Fruit fly (Drosophila melanogaster) whole organism, wandering third instar larva: ENCODE results near the gene eIF3d1.
A peak's percentile ranks its signal among the peaks of the same experiment; 100 is the strongest.

Source experiments
- CG32264 ChIP-seq: fragments of 200-800 bp; sonication (Bioruptor generic); optimal IDR thresholded peaks from 2 replicates; lab custom pipeline; 2016; ENCODE audit warnings: missing biosample characterization, missing genetic modification characterization
- CG9705 ChIP-seq: fragments of 200-800 bp; sonication (Bioruptor generic); optimal IDR thresholded peaks from 2 replicates; lab custom pipeline; 2018; ENCODE audit warnings: missing biosample characterization, mild to moderate bottlenecking, missing genetic modification characterization
- CrebA ChIP-seq: fragments of 200-800 bp; sonication (Bioruptor generic); optimal IDR thresholded peaks from 2 replicates; lab custom pipeline; 2016; ENCODE audit warnings: missing biosample characterization, mild to moderate bottlenecking, missing genetic modification characterization, borderline replicate concordance
- Dfd ChIP-seq: fragments of >200 bp; optimal IDR thresholded peaks from 2 replicates; lab custom pipeline; 2017; ENCODE audit warnings: missing biosample characterization, missing genetic modification characterization
- Dif ChIP-seq: fragments of 200-275, 200-300 bp; sonication (Bioruptor generic); optimal IDR thresholded peaks from 2 replicates; lab custom pipeline; 2018; ENCODE audit warnings: missing biosample characterization, missing genetic modification characterization; ENCODE audit not compliant: partially characterized antibody
- GATAd ChIP-seq: sonication (Bioruptor generic); optimal IDR thresholded peaks from 2 replicates; lab custom pipeline; 2016; ENCODE audit warnings: missing biosample characterization, missing genetic modification characterization
- HLH106 ChIP-seq: fragments of 200-800 bp; optimal IDR thresholded peaks from 3 replicates; lab custom pipeline; 2019; ENCODE audit warnings: missing biosample characterization, mild to moderate bottlenecking, missing genetic modification characterization, moderate library complexity
- Hnf4 ChIP-seq: fragments of 200-800 bp; sonication (Bioruptor generic); optimal IDR thresholded peaks from 2 replicates; lab custom pipeline; 2016; ENCODE audit warnings: missing biosample characterization, mild to moderate bottlenecking, missing genetic modification characterization
- Hr78 ChIP-seq: fragments of >200 bp; optimal IDR thresholded peaks from 2 replicates; lab custom pipeline; 2017; ENCODE audit warnings: missing biosample characterization, missing genetic modification characterization
- Jra ChIP-seq: sonication (Bioruptor generic); optimal IDR thresholded peaks from 2 replicates; lab custom pipeline; 2016; ENCODE audit warnings: missing biosample characterization, missing genetic modification characterization
- Myc ChIP-seq: fragments of >200 bp; optimal IDR thresholded peaks from 2 replicates; lab custom pipeline; 2017
- OdsH ChIP-seq: fragments of 200-800 bp; sonication (Bioruptor generic); optimal IDR thresholded peaks from 2 replicates; lab custom pipeline; 2016; ENCODE audit warnings: missing biosample characterization, mild to moderate bottlenecking, missing genetic modification characterization
- Rel ChIP-seq, 2 experiments: fragments of 200-800 bp; sonication (Bioruptor generic) in 1 of 2; optimal IDR thresholded peaks; 2 replicates in 1 of 2; 3 replicates in 1 of 2; lab custom pipeline; 2016 to 2019; ENCODE audit warnings: mild to moderate bottlenecking in 2 of 2, missing biosample characterization in 2 of 2, missing genetic modification characterization in 2 of 2, moderate library complexity in 1 of 2
- Sp1 ChIP-seq: fragments of 200-800 bp; sonication (Bioruptor generic); optimal IDR thresholded peaks from 3 replicates; lab custom pipeline; 2019; ENCODE audit warnings: missing biosample characterization, mild to moderate bottlenecking, missing genetic modification characterization, moderate library complexity
- Vsx2 ChIP-seq: fragments of 200-300, 225-300 bp; sonication (Bioruptor generic); optimal IDR thresholded peaks from 2 replicates; lab custom pipeline; 2018; ENCODE audit warnings: missing biosample characterization, missing genetic modification characterization; ENCODE audit not compliant: partially characterized antibody
- br ChIP-seq: fragments of 200-800 bp; sonication (Bioruptor generic); optimal IDR thresholded peaks from 2 replicates; lab custom pipeline; 2016; ENCODE audit warnings: missing biosample characterization, missing genetic modification characterization
- brk ChIP-seq: fragments of 200-800 bp; sonication (Bioruptor generic); optimal IDR thresholded peaks from 2 replicates; lab custom pipeline; 2016; ENCODE audit warnings: missing biosample characterization, mild to moderate bottlenecking, missing genetic modification characterization
- dl ChIP-seq, 2 experiments: fragments of 175-275, 200-275 bp in 1 of 2; fragments of 200-275 bp in 1 of 2; sonication (Bioruptor generic); optimal IDR thresholded peaks; lab custom pipeline; 2018; ENCODE audit warnings: mild to moderate bottlenecking in 2 of 2, missing biosample characterization in 2 of 2, missing genetic modification characterization in 2 of 2, moderate library complexity in 2 of 2; ENCODE audit not compliant: partially characterized antibody in 2 of 2, insufficient read depth in 1 of 2
- dmrt93B ChIP-seq: fragments of 200-800 bp; sonication (Bioruptor generic); optimal IDR thresholded peaks from 2 replicates; lab custom pipeline; 2018; ENCODE audit warnings: missing biosample characterization, mild to moderate bottlenecking, missing genetic modification characterization
- ey ChIP-seq: fragments of 200-800 bp; sonication (Bioruptor generic); optimal IDR thresholded peaks from 2 replicates; lab custom pipeline; 2016; ENCODE audit warnings: missing biosample characterization, missing genetic modification characterization
- foxo ChIP-seq, 2 experiments: fragments of 200-800 bp; sonication (Bioruptor generic); optimal IDR thresholded peaks; 2 replicates in 1 of 2; 3 replicates in 1 of 2; lab custom pipeline; 2016 to 2017; ENCODE audit warnings: missing biosample characterization in 2 of 2, missing genetic modification characterization in 2 of 2
- fru ChIP-seq: fragments of 200-800 bp; sonication (Bioruptor generic); optimal IDR thresholded peaks from 3 replicates; lab custom pipeline; 2016; ENCODE audit warnings: missing biosample characterization, mild to moderate bottlenecking, missing genetic modification characterization
- h ChIP-seq: fragments of 200-800 bp; sonication (Bioruptor generic); optimal IDR thresholded peaks from 3 replicates; lab custom pipeline; 2016; ENCODE audit warnings: missing biosample characterization, mild to moderate bottlenecking, missing genetic modification characterization
- lola ChIP-seq: fragments of >200 bp; optimal IDR thresholded peaks from 2 replicates; lab custom pipeline; 2017; ENCODE audit warnings: missing biosample characterization, missing genetic modification characterization
- pan ChIP-seq: fragments of >200 bp; optimal IDR thresholded peaks from 2 replicates; lab custom pipeline; 2017
- psq ChIP-seq: fragments of 200-800 bp; sonication (Bioruptor generic); optimal IDR thresholded peaks from 3 replicates; lab custom pipeline; 2017; ENCODE audit warnings: missing biosample characterization, mild to moderate bottlenecking, missing genetic modification characterization, moderate library complexity
- rgr ChIP-seq: fragments of 200-800 bp; sonication (Bioruptor generic); optimal IDR thresholded peaks from 3 replicates; lab custom pipeline; 2016; ENCODE audit warnings: missing biosample characterization, mild to moderate bottlenecking, missing genetic modification characterization
- sage ChIP-seq: fragments of 200-800 bp; sonication (Bioruptor generic); optimal IDR thresholded peaks from 2 replicates; lab custom pipeline; 2016; ENCODE audit warnings: missing biosample characterization, mild to moderate bottlenecking, missing genetic modification characterization
- sv ChIP-seq: fragments of 200-800 bp; sonication (Bioruptor generic); optimal IDR thresholded peaks from 3 replicates; lab custom pipeline; 2016; ENCODE audit warnings: missing biosample characterization, missing genetic modification characterization
- woc ChIP-seq: sonication (Bioruptor generic); optimal IDR thresholded peaks from 2 replicates; lab custom pipeline; 2016; ENCODE audit warnings: missing biosample characterization, mild to moderate bottlenecking, missing genetic modification characterization

eIF3d1 gene

DNA sequence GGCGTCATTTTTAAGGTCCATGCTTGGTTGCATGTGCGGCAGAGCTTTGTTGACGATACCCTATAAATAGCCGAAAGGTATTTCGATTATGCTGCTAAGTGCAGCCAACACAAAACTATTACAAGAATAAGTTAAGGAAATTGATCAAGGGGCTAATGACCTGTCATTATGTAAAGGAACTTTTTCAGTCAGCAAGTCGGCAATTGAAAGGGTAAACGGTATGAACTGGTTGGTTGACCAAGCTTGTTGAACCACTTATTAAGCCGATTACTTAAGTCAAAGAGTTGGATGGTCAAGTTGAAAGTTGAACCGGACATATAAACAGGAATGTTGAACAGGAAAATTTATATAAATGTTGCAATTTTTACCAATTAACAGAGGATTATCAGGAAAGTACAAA is 6.8 kb upstream of the eIF3d1 start:
- TF ChIP-seq rgr (GFP tag; lab: Kevin White, UChicago) (no peak), lola (GFP tag; lab: Kevin White, UChicago) (no peak), h (GFP tag; lab: Kevin White, UChicago) (no peak), Sp1 (no peak), foxo (GFP tag; optimal IDR thresholded peaks at IDR 0.05; lab: Kevin White, UChicago) (no peak)

DNA sequence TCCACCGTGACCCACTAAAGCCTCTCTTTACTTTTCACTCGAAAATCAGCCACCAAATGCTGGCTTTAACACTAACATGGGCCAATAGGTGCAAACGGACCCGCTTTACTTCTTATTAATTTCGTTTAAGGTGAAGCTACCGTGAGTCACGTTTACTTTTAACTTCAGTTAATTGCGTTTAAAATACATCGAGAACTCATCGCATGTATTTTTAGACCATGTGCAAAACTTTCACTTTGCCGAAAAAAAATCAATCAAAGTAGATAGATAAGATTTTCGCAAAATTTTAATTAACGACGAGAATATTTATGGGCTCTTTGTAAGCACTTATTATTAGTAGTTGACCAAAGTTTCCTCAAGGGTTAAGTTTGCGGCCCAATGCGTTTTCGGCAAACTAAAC is 5.5 kb upstream of the eIF3d1 start:
- TF ChIP-seq pan (lab: Kevin White, UChicago) (no peak), sage (GFP tag; lab: Kevin White, UChicago) (no peak), sv (GFP tag; lab: Kevin White, UChicago) (no peak), dl (GFP tag; optimal IDR thresholded peaks at IDR 0.05; lab: Kevin White, UChicago; ENCODE audit: insufficient read depth in 1 of 2, partially characterized antibody in 2 of 2) (no peak), dmrt93B (GFP tag; lab: Kevin White, UChicago) (no peak), CrebA (GFP tag; lab: Kevin White, UChicago) (no peak)

- no peak for TF ChIP-seq sv (GFP tag; lab: Kevin White, UChicago)
- no peak for TF ChIP-seq Hr78 (GFP tag; lab: Kevin White, UChicago)
- no peak for TF ChIP-seq Sp1
- no peak for TF ChIP-seq fru (GFP tag; lab: Kevin White, UChicago)
- no peak for TF ChIP-seq dmrt93B (GFP tag; lab: Kevin White, UChicago)
- TF ChIP-seq brk (GFP tag; lab: Kevin White, UChicago), result no peak
- TF ChIP-seq Myc, result no peak
- no peak for TF ChIP-seq Dfd (GFP tag; lab: Kevin White, UChicago)
- TF ChIP-seq dl (GFP tag; optimal IDR thresholded peaks at IDR 0.05; lab: Kevin White, UChicago; ENCODE audit: insufficient read depth in 1 of 2, partially characterized antibody in 2 of 2), result no peak
- TF ChIP-seq sage (GFP tag; lab: Kevin White, UChicago), result no peak
- no peak for TF ChIP-seq psq
- TF ChIP-seq rgr (GFP tag; lab: Kevin White, UChicago), result no peak
- TF ChIP-seq, all 38 proteins: peak for 0
Measured at dm6 chr3R:23675646-23676045, 4.2 kb upstream of the eIF3d1 start.

- no peak for TF ChIP-seq psq
- TF ChIP-seq foxo (GFP tag; optimal IDR thresholded peaks at IDR 0.05; lab: Kevin White, UChicago), result no peak
- TF ChIP-seq Rel (GFP tag; optimal IDR thresholded peaks at IDR 0.05; lab: Kevin White, UChicago), result no peak
- no peak for TF ChIP-seq Rel (tag; optimal IDR thresholded peaks at IDR 0.05; lab: Kevin White, UChicago)
- TF ChIP-seq sage (GFP tag; lab: Kevin White, UChicago), result no peak
- TF ChIP-seq rgr (GFP tag; lab: Kevin White, UChicago), result no peak
- TF ChIP-seq Sp1, result no peak
- no peak for TF ChIP-seq Vsx2 (GFP tag; lab: Kevin White, UChicago)
- no peak for TF ChIP-seq CG32264 (GFP tag; lab: Kevin White, UChicago)
- no peak for TF ChIP-seq Hr78 (GFP tag; lab: Kevin White, UChicago)
- TF ChIP-seq CG9705, result no peak
- TF ChIP-seq fru (GFP tag; lab: Kevin White, UChicago), result no peak
- no peak for TF ChIP-seq sv (GFP tag; lab: Kevin White, UChicago)
Measured at dm6 chr3R:23677058-23677457, 2.8 kb upstream of the eIF3d1 start, which contains the start of gene GILT3. GILT3 (plus strand) TSS chr3R:23677358.

- no peak for TF ChIP-seq Hnf4 (GFP tag; lab: Kevin White, UChicago)
- no peak for TF ChIP-seq brk (GFP tag; lab: Kevin White, UChicago)
- TF ChIP-seq Sp1, result peak; percentile 91
- peak; percentile 45 for TF ChIP-seq CG32264 (GFP tag; lab: Kevin White, UChicago)
- TF ChIP-seq sage (GFP tag; lab: Kevin White, UChicago), result peak; percentile 87
- peak; percentile 53 for TF ChIP-seq Dif (GFP tag; lab: Kevin White, UChicago)
- peak; percentile 86 for TF ChIP-seq psq
- peak; percentile 89 for TF ChIP-seq OdsH (GFP tag; lab: Kevin White, UChicago)
- no peak for TF ChIP-seq Dfd (GFP tag; lab: Kevin White, UChicago)
- TF ChIP-seq Vsx2 (GFP tag; lab: Kevin White, UChicago), result peak; percentile 57
- no peak for TF ChIP-seq woc
- peak; percentile 39 for TF ChIP-seq Jra
- peak; percentile 90 for TF ChIP-seq h (GFP tag; lab: Kevin White, UChicago)
- peak; percentile 88 for TF ChIP-seq fru (GFP tag; lab: Kevin White, UChicago)
- peak; percentile 79 for TF ChIP-seq ey (GFP tag; lab: Kevin White, UChicago)
- TF ChIP-seq rgr (GFP tag; lab: Kevin White, UChicago), result peak; percentile 91
- peak; percentile 85 for TF ChIP-seq sv (GFP tag; lab: Kevin White, UChicago)
- TF ChIP-seq br, result peak; percentile 81
- TF ChIP-seq foxo (GFP tag; optimal IDR thresholded peaks at IDR 0.05; lab: Kevin White, UChicago), result peak in 1 of 2 experiments; percentile 91
- peak; percentile 66 for TF ChIP-seq CG9705
- peak; percentile 3 for TF ChIP-seq Rel (GFP tag; optimal IDR thresholded peaks at IDR 0.05; lab: Kevin White, UChicago)
- TF ChIP-seq Rel (tag; optimal IDR thresholded peaks at IDR 0.05; lab: Kevin White, UChicago), result peak; percentile 65
- peak; percentile 87 for TF ChIP-seq HLH106
- TF ChIP-seq CrebA (GFP tag; lab: Kevin White, UChicago), result peak; percentile 28
- peak; percentile 8 for TF ChIP-seq GATAd
- TF ChIP-seq dmrt93B (GFP tag; lab: Kevin White, UChicago), result peak; percentile 83
- no peak for TF ChIP-seq Hr78 (GFP tag; lab: Kevin White, UChicago)
Measured at dm6 chr3R:23678349-23679193, 1.3 kb upstream of the eIF3d1 start, which contains the start of gene GILT2. GILT2 (plus strand) TSS chr3R:23678895.
